Worm (Caenorhabditis elegans) whole organism, mixed stage, embryonic: ENCODE measurements around the gene unc-7.

ENCODE experiments used
- ceh-43 ChIP-seq: fragments of 200-800 bp; sonication (Bioruptor generic); optimal IDR thresholded peaks from 2 replicates; lab custom pipeline; 2018; ENCODE audit warnings: mild to moderate bottlenecking, missing genetic modification characterization, moderate library complexity, missing compliant biosample characterization
- lsy-2 ChIP-seq: fragments of 150-350 bp; optimal IDR thresholded peaks from 2 replicates; lab custom pipeline; 2014; ENCODE audit warnings: missing biosample characterization, missing genetic modification characterization
- nhr-12 ChIP-seq: fragments of 150-350 bp; optimal IDR thresholded peaks from 2 replicates; lab custom pipeline; 2014; ENCODE audit warnings: missing biosample characterization, missing genetic modification characterization
- nhr-28 ChIP-seq: fragments of 150-350 bp; optimal IDR thresholded peaks from 2 replicates; lab custom pipeline; 2014; ENCODE audit warnings: missing biosample characterization, missing genetic modification characterization
- snpc-4 ChIP-seq: fragments of 150-350 bp; optimal IDR thresholded peaks from 2 replicates; lab custom pipeline; 2014; ENCODE audit warnings: missing biosample characterization, missing genetic modification characterization

DNA sequence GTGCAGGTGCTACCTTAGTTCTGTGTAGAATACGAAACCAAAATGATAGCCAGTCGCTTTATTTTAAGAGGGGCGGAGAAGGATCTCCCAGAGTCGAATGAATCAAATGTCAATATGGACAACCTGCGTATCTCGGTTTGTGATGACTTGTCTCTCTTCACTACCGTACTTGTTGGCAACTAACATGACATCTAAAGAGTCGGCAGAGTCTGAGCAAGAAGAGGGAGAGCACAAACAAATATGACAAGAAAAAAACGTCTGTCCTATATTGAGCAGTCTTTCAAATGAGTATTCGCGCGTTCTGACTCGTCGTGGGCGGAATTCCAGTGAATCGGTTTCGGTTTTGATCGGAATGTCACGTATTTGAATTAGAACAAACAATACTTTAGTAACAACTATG, 52.6 kb downstream of the unc-7 start, which contains the start of gene F09B12.7:
- no peak for TF ChIP-seq nhr-28
- TF ChIP-seq lsy-2 = no peak
- no peak for TF ChIP-seq ceh-43 (GFP tag; lab: Kevin White, UChicago)
- TF ChIP-seq nhr-12 (tag; lab: Kevin White, UChicago) = no peak
- no peak for TF ChIP-seq snpc-4 (tag; lab: Kevin White, UChicago)
